Fruit fly (Drosophila melanogaster) whole organism, wandering third instar larva: ENCODE results near the gene CtIP.

Experiments
- Abd-B ChIP-seq: fragments of >200 bp; optimal IDR thresholded peaks from 2 replicates; lab custom pipeline; 2017; ENCODE audit warnings: missing biosample characterization, missing genetic modification characterization
- CrebA ChIP-seq: fragments of 200-800 bp; sonication (Bioruptor generic); optimal IDR thresholded peaks from 2 replicates; lab custom pipeline; 2016; ENCODE audit warnings: missing biosample characterization, mild to moderate bottlenecking, missing genetic modification characterization, borderline replicate concordance
- HLH106 ChIP-seq: fragments of 200-800 bp; optimal IDR thresholded peaks from 3 replicates; lab custom pipeline; 2019; ENCODE audit warnings: missing biosample characterization, mild to moderate bottlenecking, missing genetic modification characterization, moderate library complexity
- Myc ChIP-seq: fragments of >200 bp; optimal IDR thresholded peaks from 2 replicates; lab custom pipeline; 2017
- br ChIP-seq: fragments of 200-800 bp; sonication (Bioruptor generic); optimal IDR thresholded peaks from 2 replicates; lab custom pipeline; 2016; ENCODE audit warnings: missing biosample characterization, missing genetic modification characterization
- dsf ChIP-seq: sonication (Bioruptor generic); optimal IDR thresholded peaks from 2 replicates; lab custom pipeline; 2016; ENCODE audit warnings: missing biosample characterization, missing genetic modification characterization, borderline replicate concordance
- fru ChIP-seq: fragments of 200-800 bp; sonication (Bioruptor generic); optimal IDR thresholded peaks from 3 replicates; lab custom pipeline; 2016; ENCODE audit warnings: missing biosample characterization, mild to moderate bottlenecking, missing genetic modification characterization
- h ChIP-seq: fragments of 200-800 bp; sonication (Bioruptor generic); optimal IDR thresholded peaks from 3 replicates; lab custom pipeline; 2016; ENCODE audit warnings: missing biosample characterization, mild to moderate bottlenecking, missing genetic modification characterization
- jim ChIP-seq: fragments of 175-275, 200-325 bp; sonication (Bioruptor generic); optimal IDR thresholded peaks from 2 replicates; lab custom pipeline; 2016; ENCODE audit warnings: missing biosample characterization, mild to moderate bottlenecking, missing genetic modification characterization
- pan ChIP-seq: fragments of >200 bp; optimal IDR thresholded peaks from 2 replicates; lab custom pipeline; 2017
- psq ChIP-seq: fragments of 200-800 bp; sonication (Bioruptor generic); optimal IDR thresholded peaks from 3 replicates; lab custom pipeline; 2017; ENCODE audit warnings: missing biosample characterization, mild to moderate bottlenecking, missing genetic modification characterization, moderate library complexity
- tai ChIP-seq: sonication (Bioruptor generic); optimal IDR thresholded peaks from 2 replicates; lab custom pipeline; 2016; ENCODE audit warnings: missing biosample characterization, missing genetic modification characterization
- usp ChIP-seq: fragments of >200 bp; optimal IDR thresholded peaks from 2 replicates; lab custom pipeline; 2017; ENCODE audit warnings: missing biosample characterization, missing genetic modification characterization
- woc ChIP-seq: sonication (Bioruptor generic); optimal IDR thresholded peaks from 2 replicates; lab custom pipeline; 2016; ENCODE audit warnings: missing biosample characterization, mild to moderate bottlenecking, missing genetic modification characterization

- peak; percentile 83 for TF ChIP-seq woc
- TF ChIP-seq fru (GFP tag; lab: Kevin White, UChicago): peak; percentile 90
- no peak for TF ChIP-seq usp (GFP tag; lab: Kevin White, UChicago)
- TF ChIP-seq Myc (lab: Kevin White, UChicago): no peak
- TF ChIP-seq psq (GFP tag; lab: Kevin White, UChicago): peak; percentile 81
- no peak for TF ChIP-seq pan (lab: Kevin White, UChicago)
- no peak for TF ChIP-seq CrebA (GFP tag; lab: Kevin White, UChicago)
- peak; percentile 91 for TF ChIP-seq HLH106 (tag; lab: Kevin White, UChicago)
- TF ChIP-seq h: peak; percentile 91
- TF ChIP-seq jim (GFP tag; lab: Kevin White, UChicago): peak; percentile 18
- no peak for TF ChIP-seq Abd-B (GFP tag; lab: Kevin White, UChicago)
- TF ChIP-seq dsf (GFP tag; lab: Kevin White, UChicago): no peak
- TF ChIP-seq tai (GFP tag; lab: Kevin White, UChicago): peak; percentile 79
- peak; percentile 80 for TF ChIP-seq br (GFP tag; lab: Kevin White, UChicago)
These were observed 36.4 kb upstream of the CtIP start for dm6 chr3L:20399550-20400109.
